Fruit fly (Drosophila melanogaster): ENCODE results near the gene CG43403.

- TF ChIP-seq CTCF (optimal IDR thresholded peaks at IDR 0.05) = peak; percentile 85 to 86
- no peak for TF ChIP-seq CG8478 (optimal IDR thresholded peaks at IDR 0.05)
Observed at dm6 chr2L:2585285-2585684, 34.7 kb upstream of the CG43403 start, which contains the start of gene Drp1.
